Worm (Caenorhabditis elegans): Measurements from ENCODE around the gene lfi-1.

The lfi-1 gene

DNA sequence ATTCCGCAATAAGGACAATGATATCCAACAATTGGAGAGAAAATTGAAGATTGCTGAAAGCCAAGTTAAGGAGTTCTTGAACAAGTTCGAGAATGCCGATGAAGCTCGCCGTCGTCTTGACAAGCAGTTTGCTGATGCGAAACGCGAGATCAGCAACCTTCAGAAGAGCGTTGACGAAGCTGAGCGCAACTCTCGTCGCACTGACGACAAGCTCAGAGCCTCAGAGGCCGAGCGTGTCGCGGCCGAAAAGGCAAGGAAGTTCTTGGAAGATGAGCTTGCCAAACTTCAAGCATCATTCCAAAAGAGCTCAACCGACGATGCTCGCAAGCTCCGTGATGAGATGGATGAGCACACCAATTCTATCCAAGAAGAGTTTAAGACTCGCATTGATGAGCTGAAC, 9.7 kb downstream of the lfi-1 start:
- TF ChIP-seq pha-4 (tag; optimal IDR thresholded peaks at IDR 0.05) (no peak), ceh-83 (GFP tag; optimal IDR thresholded peaks at IDR 0.05) (no peak), elt-1 (tag; optimal IDR thresholded peaks at IDR 0.05; ENCODE audit: borderline replicate concordance, insufficient read depth) (no peak), nhr-237 (tag; optimal IDR thresholded peaks at IDR 0.05) (no peak), bed-3 (GFP tag; optimal IDR thresholded peaks at IDR 0.05) (no peak), M03D4.4 (tag; optimal IDR thresholded peaks at IDR 0.05) (no peak), blmp-1 (tag; optimal IDR thresholded peaks at IDR 0.05) (no peak), elt-3 (tag; optimal IDR thresholded peaks at IDR 0.05) (no peak), sptf-1 (tag; optimal IDR thresholded peaks at IDR 0.05) (no peak), ces-1 (GFP tag; optimal IDR thresholded peaks at IDR 0.05) (no peak), nhr-28 (tag; optimal IDR thresholded peaks at IDR 0.05) (no peak), flh-1 (GFP tag; optimal IDR thresholded peaks at IDR 0.05) (no peak)

ce11 chrX:4987617-4988016, 11.0 kb downstream of the lfi-1 start:
- TF ChIP-seq blmp-1 (tag; optimal IDR thresholded peaks at IDR 0.05) (no peak), sptf-1 (tag; optimal IDR thresholded peaks at IDR 0.05) (no peak), bed-3 (GFP tag; optimal IDR thresholded peaks at IDR 0.05) (no peak), mls-2 (tag; optimal IDR thresholded peaks at IDR 0.05) (no peak), pha-4 (tag; optimal IDR thresholded peaks at IDR 0.05) (no peak), lin-32 (GFP tag; optimal IDR thresholded peaks at IDR 0.05) (no peak), zip-8 (tag; optimal IDR thresholded peaks at IDR 0.05) (no peak), ztf-11 (tag; optimal IDR thresholded peaks at IDR 0.05) (no peak), ceh-39 (tag; optimal IDR thresholded peaks at IDR 0.05) (no peak), nhr-2 (tag; optimal IDR thresholded peaks at IDR 0.05) (no peak), flh-1 (GFP tag; optimal IDR thresholded peaks at IDR 0.05) (no peak), nhr-237 (tag; optimal IDR thresholded peaks at IDR 0.05) (no peak), unc-120 (tag; optimal IDR thresholded peaks at IDR 0.05; ENCODE audit: poor library complexity, severe bottlenecking) (no peak), unc-39 (tag; optimal IDR thresholded peaks at IDR 0.05) (no peak), cnd-1 (tag; optimal IDR thresholded peaks at IDR 0.05) (no peak), drap-1 (GFP tag; optimal IDR thresholded peaks at IDR 0.05) (no peak), ceh-83 (GFP tag; optimal IDR thresholded peaks at IDR 0.05) (no peak), elt-1 (tag; optimal IDR thresholded peaks at IDR 0.05; ENCODE audit: borderline replicate concordance, insufficient read depth) (no peak), tbx-8 (GFP tag; optimal IDR thresholded peaks at IDR 0.05) (no peak)

DNA sequence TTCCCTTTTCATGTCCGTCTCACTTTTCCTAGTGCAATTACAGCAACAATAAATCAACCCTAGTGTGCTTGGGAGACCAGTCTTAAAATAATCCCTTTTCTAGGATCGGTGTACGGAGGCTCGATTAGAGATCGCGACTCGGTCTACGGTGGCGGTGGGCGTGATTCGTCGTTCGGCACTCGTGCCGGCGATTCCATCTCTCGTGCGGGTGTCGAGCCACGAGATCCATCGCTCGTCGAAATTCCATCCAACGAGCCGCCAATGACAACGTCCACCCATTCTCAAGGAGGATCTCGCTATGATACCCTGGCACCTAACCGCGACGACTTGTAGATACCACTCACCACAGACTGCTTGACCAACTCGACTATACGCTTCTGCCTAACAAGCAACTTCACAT, 15.9 kb downstream of the lfi-1 start:
- TF ChIP-seq lin-13 (tag; optimal IDR thresholded peaks at IDR 0.05) = no peak
- TF ChIP-seq pha-4 (tag; optimal IDR thresholded peaks at IDR 0.05) = no peak
- no peak for TF ChIP-seq bed-3 (GFP tag; optimal IDR thresholded peaks at IDR 0.05)
- no peak for TF ChIP-seq mls-2 (tag; optimal IDR thresholded peaks at IDR 0.05)
- TF ChIP-seq unc-120 (tag; optimal IDR thresholded peaks at IDR 0.05; ENCODE audit: poor library complexity, severe bottlenecking) = no peak
- TF ChIP-seq ceh-83 (GFP tag; optimal IDR thresholded peaks at IDR 0.05) = no peak
- TF ChIP-seq blmp-1 (tag; optimal IDR thresholded peaks at IDR 0.05) = no peak
- TF ChIP-seq mep-1 (tag; optimal IDR thresholded peaks at IDR 0.05) = no peak
- no peak for TF ChIP-seq ceh-43 (GFP tag; optimal IDR thresholded peaks at IDR 0.05)
- no peak for TF ChIP-seq hlh-1 (tag; optimal IDR thresholded peaks at IDR 0.05)
- TF ChIP-seq ztf-11 (tag; optimal IDR thresholded peaks at IDR 0.05) = no peak
- no peak for TF ChIP-seq nhr-237 (tag; optimal IDR thresholded peaks at IDR 0.05)

DNA sequence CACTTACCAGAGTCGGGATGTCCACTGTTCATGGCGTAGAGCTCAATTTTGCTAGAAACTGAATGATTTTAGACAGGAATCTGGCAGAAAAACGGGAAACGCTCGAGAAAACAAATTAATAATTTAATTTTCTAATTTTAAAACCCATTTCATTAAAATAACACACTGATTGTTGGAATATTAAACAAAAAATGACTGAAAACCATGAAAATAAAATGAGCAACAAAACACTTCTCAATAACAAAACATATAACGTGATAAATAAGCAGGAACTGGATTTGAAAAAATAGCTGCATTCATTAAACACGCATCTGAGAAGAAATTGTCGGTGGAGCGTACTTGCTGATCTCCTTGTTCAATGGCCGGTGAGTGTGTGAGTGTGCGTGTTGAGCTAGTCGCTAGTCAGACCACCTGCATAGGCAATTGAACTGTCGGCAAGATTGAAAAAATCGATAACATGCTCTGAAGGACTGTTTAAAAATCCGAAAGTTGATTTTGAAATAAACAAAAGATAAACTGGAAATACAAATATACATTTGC, 21.0 kb downstream of the lfi-1 start, which contains the start of gene ZC8.6:
Gene ZC8.6, minus strand, starts transcription at position 51 of the 540 bp plus-strand sequence.
- TF ChIP-seq ceh-43 (GFP tag; optimal IDR thresholded peaks at IDR 0.05) = no peak
- TF ChIP-seq mls-2 (tag; optimal IDR thresholded peaks at IDR 0.05) = no peak
- no peak for TF ChIP-seq nhr-28 (tag; optimal IDR thresholded peaks at IDR 0.05)
- TF ChIP-seq drap-1 (GFP tag; optimal IDR thresholded peaks at IDR 0.05) = no peak
- no peak for TF ChIP-seq tbx-8 (GFP tag; optimal IDR thresholded peaks at IDR 0.05)
- TF ChIP-seq unc-62 (GFP tag; optimal IDR thresholded peaks at IDR 0.05) = no peak
- no peak for TF ChIP-seq elt-1 (tag; optimal IDR thresholded peaks at IDR 0.05; ENCODE audit: borderline replicate concordance, insufficient read depth)
- no peak for TF ChIP-seq sem-2 (GFP tag; optimal IDR thresholded peaks at IDR 0.05)
- TF ChIP-seq snpc-4 (tag; optimal IDR thresholded peaks at IDR 0.05) = no peak
- peak; percentile 58 for TF ChIP-seq nhr-2 (tag; optimal IDR thresholded peaks at IDR 0.05)
- TF ChIP-seq unc-120 (tag; optimal IDR thresholded peaks at IDR 0.05; ENCODE audit: poor library complexity, severe bottlenecking) = no peak
- no peak for TF ChIP-seq flh-1 (GFP tag; optimal IDR thresholded peaks at IDR 0.05)
- TF ChIP-seq mep-1 (tag; optimal IDR thresholded peaks at IDR 0.05) = peak; percentile 54
- no peak for TF ChIP-seq cnd-1 (tag; optimal IDR thresholded peaks at IDR 0.05)
- no peak for TF ChIP-seq pha-4 (tag; optimal IDR thresholded peaks at IDR 0.05)
- no peak for TF ChIP-seq blmp-1 (tag; optimal IDR thresholded peaks at IDR 0.05)
- TF ChIP-seq unc-39 (tag; optimal IDR thresholded peaks at IDR 0.05) = no peak
- no peak for TF ChIP-seq zip-8 (tag; optimal IDR thresholded peaks at IDR 0.05)
- TF ChIP-seq lin-13 (tag; optimal IDR thresholded peaks at IDR 0.05) = peak; percentile 10
- TF ChIP-seq hlh-1 (tag; optimal IDR thresholded peaks at IDR 0.05) = no peak
- no peak for TF ChIP-seq elt-3 (tag; optimal IDR thresholded peaks at IDR 0.05)

Data from whole organism, mixed stage, embryonic.